Fruit fly (Drosophila melanogaster): ENCODE data around the gene Dip-C.

dm6 chr3R:12363544-12363943 lies 50.0 kb downstream of the Dip-C start:
- TF ChIP-seq Dll (optimal IDR thresholded peaks at IDR 0.05) (no peak), usp (GFP tag; optimal IDR thresholded peaks at IDR 0.05) (no peak), psq (optimal IDR thresholded peaks at IDR 0.05) (no peak)
